Fruit fly (Drosophila melanogaster) whole organism, prepupa: Measurements from ENCODE around the gene Bet3.

Experiments
- CG10631 ChIP-seq: fragments of 200-800 bp; sonication (Bioruptor generic); optimal IDR thresholded peaks from 2 replicates; lab custom pipeline; 2016; ENCODE audit warnings: missing biosample characterization, missing genetic modification characterization
- CG10669 ChIP-seq: fragments of 200-800 bp; sonication (Bioruptor generic); optimal IDR thresholded peaks from 3 replicates; lab custom pipeline; 2018; ENCODE audit warnings: missing biosample characterization, mild to moderate bottlenecking, missing genetic modification characterization, moderate library complexity
- CG11294 ChIP-seq: fragments of 200-800 bp; sonication (Bioruptor generic); IDR thresholded peaks from 2 replicates; pipeline ENCODE4 v1.3.6; 2022; ENCODE audit warnings: missing biosample characterization, missing genetic modification characterization
- CG11762 ChIP-seq: fragments of 200-800 bp; sonication (Bioruptor generic); optimal IDR thresholded peaks from 3 replicates; lab custom pipeline; 2016; ENCODE audit warnings: missing biosample characterization, missing genetic modification characterization; ENCODE audit not compliant: insufficient read depth
- CG15336 ChIP-seq: fragments of 200-800 bp; sonication (Bioruptor generic); IDR thresholded peaks from 2 replicates; pipeline ENCODE4 v1.3.6; 2022; ENCODE audit warnings: missing biosample characterization, missing genetic modification characterization
- CG16779 ChIP-seq: fragments of 200-800 bp; sonication (Bioruptor generic); optimal IDR thresholded peaks from 3 replicates; lab custom pipeline; 2017; ENCODE audit warnings: missing biosample characterization, mild to moderate bottlenecking, missing genetic modification characterization
- CG3032 ChIP-seq: fragments of 200-800 bp; optimal IDR thresholded peaks from 2 replicates; lab custom pipeline; 2019; ENCODE audit warnings: missing biosample characterization, mild to moderate bottlenecking, missing genetic modification characterization, moderate library complexity
- CG32006 ChIP-seq: fragments of 200-800 bp; sonication (Bioruptor generic); optimal IDR thresholded peaks from 3 replicates; lab custom pipeline; 2017; ENCODE audit warnings: missing biosample characterization, mild to moderate bottlenecking, missing genetic modification characterization
- CG34406 ChIP-seq: fragments of 200-800 bp; sonication (Bioruptor generic); optimal IDR thresholded peaks from 3 replicates; lab custom pipeline; 2016; ENCODE audit warnings: missing biosample characterization, missing genetic modification characterization
- CG4318 ChIP-seq: fragments of 200-800 bp; sonication (Bioruptor generic); optimal IDR thresholded peaks from 3 replicates; lab custom pipeline; 2017; ENCODE audit warnings: missing biosample characterization, mild to moderate bottlenecking, missing genetic modification characterization
- CG6276 ChIP-seq: fragments of 200-800 bp; sonication (Bioruptor generic); optimal IDR thresholded peaks from 2 replicates; lab custom pipeline; 2017; ENCODE audit warnings: missing biosample characterization, mild to moderate bottlenecking, missing genetic modification characterization
- CG6792 ChIP-seq: fragments of 200-800 bp; sonication (Bioruptor generic); optimal IDR thresholded peaks from 3 replicates; lab custom pipeline; 2016; ENCODE audit warnings: missing biosample characterization, missing genetic modification characterization
- CG6808 ChIP-seq: fragments of 200-800 bp; sonication (Bioruptor generic); optimal IDR thresholded peaks from 3 replicates; lab custom pipeline; 2017; ENCODE audit warnings: missing biosample characterization, missing genetic modification characterization, mild to moderate bottlenecking, moderate library complexity, missing genetic modification reagents
- CG7368 ChIP-seq: fragments of 200-800 bp; sonication (Bioruptor generic); optimal IDR thresholded peaks from 3 replicates; lab custom pipeline; 2016; ENCODE audit warnings: missing biosample characterization, missing genetic modification characterization
- CG8319 ChIP-seq: fragments of 200-800 bp; sonication (Bioruptor generic); optimal IDR thresholded peaks from 3 replicates; lab custom pipeline; 2016; ENCODE audit warnings: missing biosample characterization, missing genetic modification characterization
- CG8632 ChIP-seq: fragments of 200-800 bp; sonication (Bioruptor generic); optimal IDR thresholded peaks from 3 replicates; lab custom pipeline; 2016; ENCODE audit warnings: missing biosample characterization, missing genetic modification characterization
- CG9139 ChIP-seq: fragments of 200-800 bp; sonication (Bioruptor generic); optimal IDR thresholded peaks from 3 replicates; lab custom pipeline; 2017; ENCODE audit warnings: missing biosample characterization, mild to moderate bottlenecking, missing genetic modification characterization
- Eip78C ChIP-seq: fragments of 200-800 bp; sonication (Bioruptor generic); peaks from one replicate; lab custom pipeline; 2016; ENCODE audit warnings: missing biosample characterization, missing genetic modification characterization
- Eip93F ChIP-seq: fragments of 200-800 bp; sonication (Bioruptor generic); optimal IDR thresholded peaks from 2 replicates; lab custom pipeline; 2016; ENCODE audit warnings: missing biosample characterization, mild to moderate bottlenecking, missing genetic modification characterization
- Ets96B ChIP-seq: fragments of 200-800 bp; optimal IDR thresholded peaks from 2 replicates; lab custom pipeline; 2019; ENCODE audit warnings: missing biosample characterization, mild to moderate bottlenecking, missing genetic modification characterization, moderate library complexity
- Hr38 ChIP-seq: sonication (Bioruptor generic); optimal IDR thresholded peaks from 2 replicates; lab custom pipeline; 2016; ENCODE audit warnings: missing biosample characterization, missing genetic modification characterization
- Met ChIP-seq: fragments of 200-800 bp; sonication (Bioruptor generic); optimal IDR thresholded peaks from 3 replicates; lab custom pipeline; 2016; ENCODE audit warnings: missing biosample characterization, missing genetic modification characterization
- OdsH ChIP-seq: fragments of 200-800 bp; sonication (Bioruptor generic); optimal IDR thresholded peaks from 3 replicates; lab custom pipeline; 2016; ENCODE audit warnings: missing biosample characterization, missing genetic modification characterization
- Smox ChIP-seq: fragments of 200-800 bp; sonication (Bioruptor generic); optimal IDR thresholded peaks from 3 replicates; lab custom pipeline; 2016; ENCODE audit warnings: missing biosample characterization, missing genetic modification characterization
- Sox102F ChIP-seq: fragments of 200-800 bp; sonication (Bioruptor generic); optimal IDR thresholded peaks from 2 replicates; lab custom pipeline; 2016; ENCODE audit warnings: missing biosample characterization, mild to moderate bottlenecking, missing genetic modification characterization
- Sox14 ChIP-seq: fragments of 200-800 bp; sonication (Bioruptor generic); optimal IDR thresholded peaks from 3 replicates; lab custom pipeline; 2016; ENCODE audit warnings: missing biosample characterization, missing genetic modification characterization
- achi ChIP-seq: fragments of 200-800 bp; sonication (Bioruptor generic); optimal IDR thresholded peaks from 3 replicates; lab custom pipeline; 2016; ENCODE audit warnings: missing biosample characterization, missing genetic modification characterization
- acj6 ChIP-seq: fragments of 200-800 bp; sonication (Bioruptor generic); optimal IDR thresholded peaks from 3 replicates; lab custom pipeline; 2016; ENCODE audit warnings: missing biosample characterization, missing genetic modification characterization
- cyc ChIP-seq: fragments of 200-800 bp; sonication (Bioruptor generic); optimal IDR thresholded peaks from 3 replicates; lab custom pipeline; 2016; ENCODE audit warnings: missing biosample characterization, missing genetic modification characterization
- dac ChIP-seq: fragments of 200-800 bp; sonication (Bioruptor generic); optimal IDR thresholded peaks from 2 replicates; lab custom pipeline; 2017; ENCODE audit warnings: missing biosample characterization, mild to moderate bottlenecking, missing genetic modification characterization
- dsx ChIP-seq: fragments of 200-800 bp; optimal IDR thresholded peaks from 3 replicates; lab custom pipeline; 2019; ENCODE audit warnings: missing biosample characterization, mild to moderate bottlenecking, missing genetic modification characterization, moderate library complexity; ENCODE audit not compliant: poor library complexity, severe bottlenecking
- eg ChIP-seq: fragments of 200-800 bp; sonication (Bioruptor generic); IDR thresholded peaks from 3 replicates; pipeline ENCODE4 v1.3.6; 2022; ENCODE audit warnings: missing biosample characterization, missing genetic modification characterization
- esn ChIP-seq: fragments of 200-800 bp; sonication (Bioruptor generic); optimal IDR thresholded peaks from 2 replicates; lab custom pipeline; 2016; ENCODE audit warnings: missing biosample characterization, mild to moderate bottlenecking, missing genetic modification characterization, moderate library complexity
- fd59A ChIP-seq: fragments of 200-800 bp; sonication (Bioruptor generic); optimal IDR thresholded peaks from 2 replicates; lab custom pipeline; 2017; ENCODE audit warnings: missing biosample characterization, mild to moderate bottlenecking, missing genetic modification characterization, missing genetic modification reagents
- fd85E ChIP-seq: fragments of 200-800 bp; sonication (Bioruptor generic); optimal IDR thresholded peaks from 3 replicates; lab custom pipeline; 2016; ENCODE audit warnings: missing biosample characterization, missing genetic modification characterization
- fkh ChIP-seq: fragments of 200-800 bp; sonication (Bioruptor generic); optimal IDR thresholded peaks from 3 replicates; lab custom pipeline; 2017; ENCODE audit warnings: missing biosample characterization, mild to moderate bottlenecking, missing genetic modification characterization, moderate library complexity
- lz ChIP-seq: fragments of 200-800 bp; sonication (Bioruptor generic); optimal IDR thresholded peaks from 3 replicates; lab custom pipeline; 2016; ENCODE audit warnings: missing biosample characterization, missing genetic modification characterization
- net ChIP-seq: fragments of 200-800 bp; sonication (Bioruptor generic); optimal IDR thresholded peaks from 3 replicates; lab custom pipeline; 2016; ENCODE audit warnings: missing biosample characterization, missing genetic modification characterization
- pdm3 ChIP-seq: fragments of 200-800 bp; sonication (Bioruptor generic); optimal IDR thresholded peaks from 3 replicates; lab custom pipeline; 2016; ENCODE audit warnings: missing biosample characterization, missing genetic modification characterization
- salr ChIP-seq, 2 experiments: fragments of 200-800 bp; sonication (Bioruptor generic); optimal IDR thresholded peaks; 3 replicates each; lab custom pipeline; 2016 to 2018; ENCODE audit warnings: missing biosample characterization in 2 of 2, missing genetic modification characterization in 2 of 2, mild to moderate bottlenecking in 1 of 2
- spab ChIP-seq: fragments of 200-800 bp; sonication (Bioruptor generic); optimal IDR thresholded peaks from 2 replicates; lab custom pipeline; 2017; ENCODE audit warnings: missing biosample characterization, mild to moderate bottlenecking, missing genetic modification characterization, missing genetic modification reagents
- ss ChIP-seq, 2 experiments: fragments of 200-800 bp; sonication (Bioruptor generic); optimal IDR thresholded peaks; 2 replicates in 1 of 2; 3 replicates in 1 of 2; lab custom pipeline; 2017 to 2018; ENCODE audit warnings: mild to moderate bottlenecking in 2 of 2, missing biosample characterization in 2 of 2, missing genetic modification characterization in 2 of 2, moderate library complexity in 1 of 2
- topi ChIP-seq: fragments of 200-800 bp; sonication (Bioruptor generic); optimal IDR thresholded peaks from 3 replicates; lab custom pipeline; 2016; ENCODE audit warnings: missing biosample characterization, missing genetic modification characterization
- vri ChIP-seq: fragments of 200-800 bp; sonication (Bioruptor generic); optimal IDR thresholded peaks from 3 replicates; lab custom pipeline; 2016; ENCODE audit warnings: missing biosample characterization, mild to moderate bottlenecking, missing genetic modification characterization

The Bet3 gene

DNA sequence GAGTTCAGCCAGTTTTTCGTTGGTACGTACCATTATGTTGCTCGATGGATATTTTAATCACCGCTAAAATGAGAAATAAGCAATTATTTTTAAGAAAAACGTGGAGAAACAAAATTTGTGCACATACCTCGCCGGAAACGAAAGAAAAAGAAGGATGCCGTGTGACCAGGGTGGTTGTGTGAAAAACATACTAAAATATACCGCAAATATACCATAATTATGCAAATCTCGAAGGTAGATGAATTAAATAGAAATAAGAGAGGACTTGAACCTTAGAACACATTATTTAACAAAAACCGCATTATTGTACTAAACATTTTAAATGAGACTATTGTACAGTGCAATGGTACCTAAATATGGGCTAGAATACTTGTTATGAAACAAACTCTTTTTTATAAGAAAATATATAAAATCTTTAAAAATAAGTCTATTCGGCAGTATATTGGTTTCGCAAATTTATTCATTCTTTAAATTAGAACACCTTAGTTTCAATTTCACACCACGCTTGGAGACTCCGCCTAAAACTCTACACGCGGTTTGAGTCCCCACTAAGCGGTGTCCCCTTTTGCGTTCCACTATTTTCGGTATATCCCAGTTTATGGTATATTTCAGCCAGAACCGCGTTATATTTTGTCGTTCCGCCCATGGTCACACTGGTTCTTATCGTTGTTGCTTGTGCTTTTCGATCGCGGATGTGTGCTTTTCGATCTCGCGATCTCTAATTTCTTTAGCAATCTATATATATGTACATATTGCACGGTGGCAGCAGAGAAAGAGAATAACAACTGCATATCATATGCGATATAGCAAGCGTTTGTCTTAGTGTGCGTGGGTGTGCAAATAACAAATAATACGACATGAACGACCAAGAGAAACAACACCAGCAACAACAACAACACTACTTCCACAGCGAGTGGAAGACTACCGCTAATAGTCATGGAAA, 12.1 kb downstream of the Bet3 start, which contains the start of the genes RpS17 and MTF-1 (continued):
- TF ChIP-seq Eip78C (GFP tag; lab: Kevin White, UChicago) (peak; percentile 75), Met (peak; percentile 67), ss (GFP tag; optimal IDR thresholded peaks at IDR 0.05; lab: Kevin White, UChicago) (peak; percentile 53 to 57), vri (GFP tag; lab: Kevin White, UChicago) (peak; percentile 69), esn (peak; percentile 72), Smox (GFP tag; lab: Kevin White, UChicago) (peak; percentile 54), CG8319 (GFP tag; lab: Kevin White, UChicago) (no peak), Hr38 (GFP tag; lab: Kevin White, UChicago) (no peak), topi (GFP tag; lab: Kevin White, UChicago) (peak; percentile 54), lz (peak; percentile 65), net (GFP tag; lab: Kevin White, UChicago) (peak; percentile 47), CG6276 (GFP tag; lab: Kevin White, UChicago) (no peak), dac (GFP tag; lab: Kevin White, UChicago) (no peak)

dm6 chr3L:9426656-9427294, 15.3 kb downstream of the Bet3 start, which contains the start of the genes Atat and Shc:
Atat (minus strand) TSS chr3L:9426758.
Shc (plus strand) TSS chr3L:9427010.
- peak; percentile 99 for TF ChIP-seq cyc
- TF ChIP-seq lz = peak; percentile 99
- peak; percentile 98 for TF ChIP-seq CG8632 (GFP tag; lab: Kevin White, UChicago)
- peak; percentile 95 for TF ChIP-seq CG15336 (GFP tag; lab: Robert Waterston, UW)
- peak; percentile 98 for TF ChIP-seq CG7368 (GFP tag; lab: Kevin White, UChicago)
- peak; percentile 99 for TF ChIP-seq Smox (GFP tag; lab: Kevin White, UChicago)
- TF ChIP-seq acj6 = peak; percentile 99
- TF ChIP-seq CG10669 (GFP tag; lab: Kevin White, UChicago) = peak; percentile 96
- peak; percentile 99 for TF ChIP-seq OdsH (GFP tag; lab: Kevin White, UChicago)
- peak; percentile 99 for TF ChIP-seq eg (GFP tag; lab: Robert Waterston, UW)
- peak; percentile 95 for TF ChIP-seq spab (GFP tag; lab: Kevin White, UChicago)
- TF ChIP-seq CG11294 = peak; percentile 99
- TF ChIP-seq Ets96B = peak; percentile 97
- peak; percentile 84 for TF ChIP-seq CG9139 (GFP tag; lab: Kevin White, UChicago)
- peak; percentile 87 for TF ChIP-seq fkh (GFP tag; lab: Kevin White, UChicago)
- peak; percentile 99 for TF ChIP-seq Eip78C (GFP tag; lab: Kevin White, UChicago)
- peak; percentile 100 for TF ChIP-seq Sox14
- TF ChIP-seq CG16779 (tag; lab: Kevin White, UChicago) = peak; percentile 94
- peak; percentile 95 for TF ChIP-seq fd85E
- TF ChIP-seq Met = peak; percentile 98
- peak; percentile 99 for TF ChIP-seq CG32006 (GFP tag; lab: Kevin White, UChicago)
- TF ChIP-seq CG11762 = peak; percentile 97
- TF ChIP-seq CG6276 (GFP tag; lab: Kevin White, UChicago) = peak; percentile 90
- peak; percentile 99 for TF ChIP-seq pdm3 (GFP tag; lab: Kevin White, UChicago)
- TF ChIP-seq CG4318 (GFP tag; lab: Kevin White, UChicago) = peak; percentile 99
- TF ChIP-seq CG34406 = peak; percentile 98
- TF ChIP-seq Hr38 (GFP tag; lab: Kevin White, UChicago) = peak; percentile 96
- TF ChIP-seq fd59A = peak; percentile 98
- TF ChIP-seq achi (GFP tag; lab: Kevin White, UChicago) = peak; percentile 97
- peak; percentile 99 for TF ChIP-seq CG10631 (GFP tag; lab: Kevin White, UChicago)
- TF ChIP-seq Sox102F (GFP tag; lab: Kevin White, UChicago) = peak; percentile 97
- TF ChIP-seq dsx = peak; percentile 93
- TF ChIP-seq CG8319 (GFP tag; lab: Kevin White, UChicago) = peak; percentile 99
- peak; percentile 95 for TF ChIP-seq Eip93F
- peak; percentile 98 for TF ChIP-seq CG6792 (GFP tag; lab: Kevin White, UChicago)
- TF ChIP-seq CG6808 = peak; percentile 93
- TF ChIP-seq vri (GFP tag; lab: Kevin White, UChicago) = peak; percentile 97
- TF ChIP-seq CG3032 (tag; lab: Kevin White, UChicago) = peak; percentile 99
- TF ChIP-seq salr (GFP tag; optimal IDR thresholded peaks at IDR 0.05; lab: Kevin White, UChicago) = peak; percentile 96 to 99
- peak; percentile 98 for TF ChIP-seq dac (GFP tag; lab: Kevin White, UChicago)
